Worm (Caenorhabditis elegans): Measurements from ENCODE around the gene fbxb-71.

Gene fbxb-71

DNA sequence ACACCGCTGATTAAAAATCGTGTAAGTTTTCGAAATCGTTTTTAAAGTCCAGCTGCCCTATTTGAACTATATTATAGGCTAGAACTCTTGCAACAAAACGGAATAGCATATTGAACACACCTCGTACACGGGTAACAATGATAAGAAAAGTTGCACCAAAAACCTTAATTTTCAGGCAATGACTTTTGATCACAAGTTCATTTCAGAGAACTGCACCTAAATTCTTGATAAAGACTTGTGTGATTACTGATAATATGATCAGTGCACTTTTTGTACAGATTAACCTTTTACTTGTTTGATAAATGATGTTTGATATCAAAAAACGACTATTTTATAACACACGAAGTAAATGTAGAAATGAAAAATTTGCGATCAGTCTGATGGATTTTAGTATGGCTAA is 35.1 kb downstream of the fbxb-71 start:
- TF ChIP-seq mdl-1 (tag; optimal IDR thresholded peaks at IDR 0.05), result no peak
- no peak for TF ChIP-seq elt-1 (tag; optimal IDR thresholded peaks at IDR 0.05)
- peak; percentile 88 for TF ChIP-seq fos-1 (tag; optimal IDR thresholded peaks at IDR 0.05)
- TF ChIP-seq nhr-25 (tag; optimal IDR thresholded peaks at IDR 0.05), result no peak
- no peak for TF ChIP-seq ztf-11 (tag; optimal IDR thresholded peaks at IDR 0.05)
- peak; percentile 26 for TF ChIP-seq gmeb-1 (tag; optimal IDR thresholded peaks at IDR 0.05)
- no peak for TF ChIP-seq nhr-6 (tag; optimal IDR thresholded peaks at IDR 0.05)
- peak; percentile 90 for TF ChIP-seq sma-9 (GFP tag; optimal IDR thresholded peaks at IDR 0.05)
- no peak for TF ChIP-seq sma-9 (tag; optimal IDR thresholded peaks at IDR 0.05)
- no peak for TF ChIP-seq nhr-10 (tag; optimal IDR thresholded peaks at IDR 0.05)
- no peak for TF ChIP-seq nhr-11 (tag; optimal IDR thresholded peaks at IDR 0.05)
- TF ChIP-seq R02D3.7 (tag; optimal IDR thresholded peaks at IDR 0.05), result no peak
- TF ChIP-seq sma-3 (GFP tag; optimal IDR thresholded peaks at IDR 0.05), result no peak

DNA sequence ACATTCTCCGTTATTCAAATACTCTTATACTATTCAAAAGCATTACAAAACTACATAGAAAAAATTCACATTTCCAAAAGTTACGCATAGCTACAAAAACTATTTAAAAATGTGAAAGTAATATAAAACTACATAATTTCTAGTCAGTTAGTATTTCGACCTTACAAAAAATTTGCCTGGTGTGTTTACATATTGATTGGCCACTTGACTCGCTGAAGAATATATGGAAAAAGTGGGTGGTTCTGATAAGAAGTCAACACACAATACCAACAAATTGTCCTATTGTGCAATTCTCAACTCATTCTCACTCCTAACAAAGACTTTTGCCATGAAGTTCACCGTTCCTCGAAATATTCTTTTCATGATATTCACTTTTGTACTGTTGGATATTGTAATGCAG is 35.9 kb downstream of the fbxb-71 start, which contains the start of gene K09C4.1:
TSS of gene K09C4.1 (plus strand) at position 301 of the 400 bp plus-strand sequence.
- TF ChIP-seq zag-1 (tag; optimal IDR thresholded peaks at IDR 0.05) (no peak), Y55F3AM.14 (GFP tag; optimal IDR thresholded peaks at IDR 0.05) (no peak), crh-2 (tag; optimal IDR thresholded peaks at IDR 0.05) (no peak), ZK546.5 (tag; optimal IDR thresholded peaks at IDR 0.05) (no peak), mdl-1 (tag; optimal IDR thresholded peaks at IDR 0.05) (no peak), ztf-11 (tag; optimal IDR thresholded peaks at IDR 0.05) (no peak), sma-9 (GFP tag; optimal IDR thresholded peaks at IDR 0.05) (no peak), sma-9 (tag; optimal IDR thresholded peaks at IDR 0.05) (no peak), ztf-1 (GFP tag; conservative IDR thresholded peaks at IDR 0.05) (no peak), nhr-10 (tag; optimal IDR thresholded peaks at IDR 0.05) (no peak), mab-5 (tag; optimal IDR thresholded peaks at IDR 0.05) (no peak), elt-3 (tag; optimal IDR thresholded peaks at IDR 0.05) (no peak), lin-39 (tag; optimal IDR thresholded peaks at IDR 0.05) (no peak)

DNA sequence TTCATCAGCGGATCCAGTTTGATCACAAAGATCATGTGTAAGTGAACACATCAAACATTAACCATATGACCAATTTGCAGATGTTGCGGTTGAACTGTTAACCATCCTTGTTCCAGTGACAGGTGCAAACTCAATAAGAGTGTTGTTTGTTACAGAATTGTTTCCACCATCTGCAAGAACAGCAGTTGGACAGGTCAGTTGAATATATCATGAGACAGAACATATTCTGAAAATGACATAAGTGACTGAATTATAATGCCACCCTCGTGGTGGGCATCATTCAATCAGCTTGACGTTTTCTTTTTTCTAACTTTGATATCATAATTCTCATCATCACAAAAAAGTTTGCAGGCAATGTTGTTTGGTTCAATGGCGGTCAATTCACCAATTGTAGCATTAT is 37.9 kb downstream of the fbxb-71 start:
- TF ChIP-seq ZK546.5 (tag; optimal IDR thresholded peaks at IDR 0.05), result no peak
- TF ChIP-seq peb-1 (tag; optimal IDR thresholded peaks at IDR 0.05), result no peak
- no peak for TF ChIP-seq blmp-1 (tag; optimal IDR thresholded peaks at IDR 0.05; ENCODE audit: insufficient read depth)

DNA sequence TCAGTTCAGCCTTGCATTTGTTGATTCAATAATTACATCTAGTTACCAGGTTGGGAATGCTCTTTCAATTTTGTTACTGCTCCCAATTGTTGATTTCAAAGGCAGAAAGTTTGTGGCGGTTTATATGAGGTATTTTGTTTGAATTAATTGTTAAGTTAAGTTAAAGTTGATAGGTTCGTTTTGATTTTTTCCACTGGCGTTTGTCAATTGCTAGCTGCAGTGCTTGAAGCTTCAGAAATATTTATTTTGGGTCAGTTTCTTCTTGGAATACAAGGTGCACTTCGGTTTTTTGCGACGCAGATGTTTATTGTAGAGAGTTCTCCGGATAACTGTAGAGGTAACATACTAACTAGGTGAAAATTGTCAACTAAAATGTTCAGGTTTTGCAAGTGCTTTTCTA is 39.1 kb downstream of the fbxb-71 start, which contains the start of gene F11D5.5:
TSS of gene F11D5.5 (plus strand) at position 301 of the 400 bp plus-strand sequence.
- TF ChIP-seq mbf-1 (tag; optimal IDR thresholded peaks at IDR 0.05) (no peak), elt-3 (tag; optimal IDR thresholded peaks at IDR 0.05) (no peak), alr-1 (tag; optimal IDR thresholded peaks at IDR 0.05) (no peak), gmeb-1 (tag; optimal IDR thresholded peaks at IDR 0.05) (no peak), ztf-1 (GFP tag; conservative IDR thresholded peaks at IDR 0.05) (no peak), sma-3 (GFP tag; optimal IDR thresholded peaks at IDR 0.05) (no peak), nhr-11 (tag; optimal IDR thresholded peaks at IDR 0.05) (no peak), nhr-25 (tag; optimal IDR thresholded peaks at IDR 0.05) (no peak), egl-27 (tag; optimal IDR thresholded peaks at IDR 0.05) (no peak), lin-11 (tag; optimal IDR thresholded peaks at IDR 0.05) (no peak), lsy-2 (tag; optimal IDR thresholded peaks at IDR 0.05) (no peak)

DNA sequence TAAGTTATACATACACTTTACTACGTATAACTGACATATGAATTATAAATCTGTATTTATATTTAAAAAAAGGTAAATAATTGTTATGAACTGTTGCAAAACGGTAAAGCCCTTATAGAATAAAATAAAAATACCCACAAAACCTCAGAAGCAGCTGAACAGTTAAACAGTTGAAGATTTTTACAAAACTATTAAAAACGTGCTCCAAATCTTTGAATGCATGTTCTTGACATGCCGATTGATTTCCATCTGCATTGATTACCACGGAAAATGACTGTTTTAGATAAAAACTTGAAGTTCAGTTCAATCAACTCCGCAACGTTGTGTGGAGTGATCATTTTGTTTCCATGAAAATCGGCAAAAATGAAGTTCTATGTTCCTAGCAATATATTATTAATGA is 41.4 kb downstream of the fbxb-71 start, which contains the start of gene F11D5.7:
TSS of gene F11D5.7 (plus strand) at position 301 of the 400 bp plus-strand sequence.
- TF ChIP-seq zag-1 (tag; optimal IDR thresholded peaks at IDR 0.05) (no peak), snpc-4 (tag; optimal IDR thresholded peaks at IDR 0.05) (no peak), lin-11 (tag; optimal IDR thresholded peaks at IDR 0.05) (no peak), C34F6.9 (tag; optimal IDR thresholded peaks at IDR 0.05) (no peak)

DNA sequence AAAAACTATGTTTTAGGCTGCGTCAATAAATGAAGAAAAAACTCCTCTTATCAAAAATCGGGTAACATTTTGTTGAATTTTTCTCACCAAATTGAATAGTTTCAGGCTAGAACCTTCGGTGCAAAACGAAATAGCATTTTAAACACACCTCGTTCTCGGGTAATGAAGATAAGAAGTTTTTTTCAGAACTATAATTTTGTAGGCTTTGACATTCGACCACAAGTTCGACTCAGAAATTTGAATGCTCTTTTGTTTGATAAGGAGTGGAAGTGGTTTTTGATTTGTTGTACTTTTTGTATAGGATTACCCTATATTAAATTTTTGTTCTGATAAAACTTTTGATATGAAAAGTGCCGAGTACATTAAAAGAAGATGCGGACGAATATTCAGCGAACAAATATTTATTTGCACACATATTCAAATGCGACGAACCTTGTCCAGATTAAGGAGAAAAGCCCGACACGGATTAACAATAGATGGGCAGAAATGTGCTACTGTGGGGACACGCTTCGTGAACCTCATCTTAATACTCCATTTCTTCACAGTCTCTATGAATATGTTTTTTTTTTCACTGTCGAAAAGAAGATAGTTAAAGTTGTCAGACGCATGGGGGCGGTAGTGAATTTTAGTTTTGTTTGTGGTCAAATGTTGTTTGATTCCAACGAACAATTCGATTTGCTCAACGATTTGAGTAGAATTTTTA is 44.0 kb downstream of the fbxb-71 start:
- TF ChIP-seq sma-9 (GFP tag; optimal IDR thresholded peaks at IDR 0.05) (peak; percentile 30), sma-9 (tag; optimal IDR thresholded peaks at IDR 0.05) (no peak), R02D3.7 (tag; optimal IDR thresholded peaks at IDR 0.05) (no peak), fos-1 (tag; optimal IDR thresholded peaks at IDR 0.05) (peak; percentile 75), blmp-1 (tag; optimal IDR thresholded peaks at IDR 0.05; ENCODE audit: insufficient read depth) (no peak)
